Worm (Caenorhabditis elegans): ENCODE data around the gene hlh-6.

DNA sequence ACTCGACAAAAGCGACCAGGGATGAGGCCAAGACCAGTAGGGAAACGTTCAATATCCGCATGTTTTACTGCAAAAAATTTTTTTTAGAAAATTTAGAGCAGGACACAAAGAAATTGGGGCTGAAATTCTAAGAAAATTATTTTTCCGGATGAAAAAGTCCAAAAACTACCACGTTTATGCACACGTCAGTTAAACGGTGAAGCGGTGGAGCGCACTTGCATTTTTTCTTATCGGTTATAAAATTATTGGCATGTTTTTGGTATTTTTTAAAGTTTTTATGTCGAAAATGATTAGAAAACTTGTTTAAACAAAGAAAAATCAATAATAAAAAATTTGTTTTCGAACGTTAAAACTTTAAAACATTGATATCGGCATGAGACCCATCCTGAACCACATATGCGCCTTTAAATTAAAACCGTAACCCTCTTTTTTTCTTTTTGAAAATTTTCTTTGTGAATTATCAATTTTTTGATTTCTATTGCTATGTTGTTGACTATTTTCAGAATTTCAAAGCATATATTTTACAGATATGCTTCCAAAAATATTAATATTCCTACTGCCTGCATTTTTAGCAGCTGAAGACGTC is 9.6 kb upstream of the hlh-6 start, which contains the start of the genes dnj-20 and ZK1307.8:
- TF ChIP-seq him-1 (tag; optimal IDR thresholded peaks at IDR 0.05) (no peak), W03F9.2 (tag; optimal IDR thresholded peaks at IDR 0.05) (peak; percentile 35), dao-5 (tag; optimal IDR thresholded peaks at IDR 0.05) (no peak)
